Fruit fly (Drosophila melanogaster) whole organism, pupa: Measurements from ENCODE around the gene RpL7.

Experiments
- CG10348 ChIP-seq: fragments of 200-800 bp; sonication (Bioruptor generic); IDR thresholded peaks from 2 replicates; pipeline ENCODE4 v1.3.6; 2022; ENCODE audit warnings: missing biosample characterization, missing genetic modification characterization
- CG12605 ChIP-seq: fragments of 200-800 bp; sonication (Bioruptor generic); IDR thresholded peaks from 2 replicates; pipeline ENCODE4 v1.3.6; 2022; ENCODE audit warnings: missing biosample characterization, missing genetic modification characterization
- CG13204 ChIP-seq: fragments of 200-800 bp; sonication (Bioruptor generic); optimal IDR thresholded peaks from 2 replicates; lab custom pipeline; 2018; ENCODE audit warnings: missing biosample characterization, mild to moderate bottlenecking, missing genetic modification characterization, moderate library complexity
- CG14655 ChIP-seq: fragments of 200-800 bp; sonication (Bioruptor generic); optimal IDR thresholded peaks from 3 replicates; lab custom pipeline; 2017; ENCODE audit warnings: mild to moderate bottlenecking, missing biosample characterization, missing genetic modification reagents, missing genetic modification characterization
- CG15710 ChIP-seq: fragments of 200-800 bp; sonication (Bioruptor generic); optimal IDR thresholded peaks from 2 replicates; lab custom pipeline; 2018; ENCODE audit warnings: missing biosample characterization, mild to moderate bottlenecking, missing genetic modification characterization, moderate library complexity
- CG17806 ChIP-seq: fragments of 200-800 bp; sonication (Bioruptor generic); optimal IDR thresholded peaks from 2 replicates; lab custom pipeline; 2018; ENCODE audit warnings: missing biosample characterization, mild to moderate bottlenecking, missing genetic modification characterization, moderate library complexity
- CG32121 ChIP-seq: fragments of 200-800 bp; sonication (Bioruptor generic); IDR thresholded peaks from 2 replicates; pipeline ENCODE4 v1.3.6; 2022; ENCODE audit warnings: missing biosample characterization, missing genetic modification characterization
- CG34367 ChIP-seq: fragments of 200-800 bp; sonication (Bioruptor generic); optimal IDR thresholded peaks from 2 replicates; lab custom pipeline; 2018; ENCODE audit warnings: missing biosample characterization, mild to moderate bottlenecking, missing genetic modification characterization
- CG4496 ChIP-seq: fragments of 200-800 bp; sonication (Bioruptor generic); IDR thresholded peaks from 3 replicates; pipeline ENCODE4 v1.3.6; 2022; ENCODE audit warnings: missing biosample characterization, missing genetic modification characterization
- CG8159 ChIP-seq: fragments of 200-800 bp; sonication (Bioruptor generic); optimal IDR thresholded peaks from 3 replicates; lab custom pipeline; 2018; ENCODE audit warnings: missing biosample characterization, mild to moderate bottlenecking, missing genetic modification characterization, moderate library complexity
- CG8301 ChIP-seq: fragments of 200-800 bp; sonication (Bioruptor generic); optimal IDR thresholded peaks from 2 replicates; lab custom pipeline; 2018; ENCODE audit warnings: missing biosample characterization, mild to moderate bottlenecking, missing genetic modification characterization
- CG9948 ChIP-seq: fragments of 200-800 bp; sonication (Bioruptor generic); optimal IDR thresholded peaks from 2 replicates; lab custom pipeline; 2018; ENCODE audit warnings: missing biosample characterization, mild to moderate bottlenecking, missing genetic modification characterization, moderate library complexity
- D1 ChIP-seq: fragments of 200-800 bp; sonication (Bioruptor generic); optimal IDR thresholded peaks from 2 replicates; lab custom pipeline; 2018; ENCODE audit warnings: missing biosample characterization, mild to moderate bottlenecking, missing genetic modification characterization, moderate library complexity
- EcR ChIP-seq: fragments of 200-800 bp; sonication (Bioruptor generic); optimal IDR thresholded peaks from 3 replicates; lab custom pipeline; 2019; ENCODE audit warnings: missing biosample characterization, missing genetic modification characterization, mild to moderate bottlenecking, moderate library complexity, missing genetic modification reagents
- Ets98B ChIP-seq: fragments of 200-800 bp; sonication (Bioruptor generic); IDR thresholded peaks from 2 replicates; pipeline ENCODE4 v1.3.6; 2022; ENCODE audit warnings: missing biosample characterization, missing genetic modification characterization
- Pif1A ChIP-seq: fragments of 200-800 bp; sonication (Bioruptor generic); optimal IDR thresholded peaks from 3 replicates; lab custom pipeline; 2016; ENCODE audit warnings: missing biosample characterization, missing genetic modification characterization
- Pif1B ChIP-seq: fragments of 200-800 bp; sonication (Bioruptor generic); optimal IDR thresholded peaks from 3 replicates; lab custom pipeline; 2016; ENCODE audit warnings: missing biosample characterization, missing genetic modification characterization
- Snoo ChIP-seq: fragments of 200-800 bp; sonication (Bioruptor generic); optimal IDR thresholded peaks from 3 replicates; lab custom pipeline; 2017; ENCODE audit warnings: missing biosample characterization, mild to moderate bottlenecking, missing genetic modification characterization, inconsistent platforms
- fd96Ca ChIP-seq: fragments of 200-800 bp; sonication (Bioruptor generic); IDR thresholded peaks from 3 replicates; pipeline ENCODE4 v1.3.6; 2022; ENCODE audit warnings: missing biosample characterization, missing genetic modification characterization
- gl ChIP-seq: fragments of 200-800 bp; sonication (Bioruptor generic); optimal IDR thresholded peaks from 2 replicates; lab custom pipeline; 2018; ENCODE audit warnings: missing biosample characterization, mild to moderate bottlenecking, missing genetic modification characterization
- rn ChIP-seq: fragments of 200-800 bp; sonication (Bioruptor generic); IDR thresholded peaks from 2 replicates; pipeline ENCODE4 v1.3.6; 2022; ENCODE audit warnings: missing biosample characterization, missing genetic modification characterization

The RpL7 gene

dm6 chr2L:10198911-10199310 is 1.9 kb upstream of the RpL7 start, which contains the start of gene Sur:
Gene Sur (minus strand): TSS chr2L:10199117.
- no peak for TF ChIP-seq Ets98B (GFP tag; lab: Robert Waterston, UW)
- no peak for TF ChIP-seq Pif1B (GFP tag; lab: Kevin White, UChicago)
- no peak for TF ChIP-seq CG15710 (tag; lab: Kevin White, UChicago)
- no peak for TF ChIP-seq CG4496 (GFP tag; lab: Robert Waterston, UW)
- no peak for TF ChIP-seq gl
- no peak for TF ChIP-seq CG8159 (tag; lab: Kevin White, UChicago)
- no peak for TF ChIP-seq CG8301 (tag; lab: Kevin White, UChicago)
- no peak; the same call in 2 of the 3 replicates for TF ChIP-seq fd96Ca (GFP tag; lab: Robert Waterston, UW)
- no peak for TF ChIP-seq EcR (GFP tag; lab: Kevin White, UChicago)
- no peak for TF ChIP-seq CG14655 (GFP tag; lab: Kevin White, UChicago)
- TF ChIP-seq CG13204 (GFP tag; lab: Kevin White, UChicago): no peak
- no peak for TF ChIP-seq CG9948 (tag; lab: Kevin White, UChicago)
- TF ChIP-seq Pif1A (GFP tag; lab: Kevin White, UChicago): no peak
- TF ChIP-seq CG32121: no peak
- TF ChIP-seq CG17806 (tag; lab: Kevin White, UChicago): no peak

- TF ChIP-seq CG4496 (GFP tag; lab: Robert Waterston, UW) (0 out of 3 replicates have a peak, but pooled peaks have one; percentile 37), rn (GFP tag; lab: Robert Waterston, UW) (no peak)
- TF ChIP-seq, all 21 proteins: peak for 1
Observed at dm6 chr2L:10201743-10202142, 939 bp downstream of the RpL7 start.

dm6 chr2L:10203933-10204509 is 3.2 kb downstream of the RpL7 start, which contains the start of gene CG34159:
Gene CG34159 (minus strand): TSS chr2L:10204317.
- TF ChIP-seq gl: no peak
- TF ChIP-seq fd96Ca (GFP tag; lab: Robert Waterston, UW): no peak
- TF ChIP-seq CG13204 (GFP tag; lab: Kevin White, UChicago): no peak
- TF ChIP-seq CG34367: no peak
- no peak for TF ChIP-seq CG8301 (tag; lab: Kevin White, UChicago)
- TF ChIP-seq Snoo (tag; lab: Kevin White, UChicago): no peak
- no peak for TF ChIP-seq CG32121
- no peak for TF ChIP-seq CG8159 (tag; lab: Kevin White, UChicago)
- TF ChIP-seq CG12605: no peak
- TF ChIP-seq Ets98B (GFP tag; lab: Robert Waterston, UW): no peak
- TF ChIP-seq D1 (tag; lab: Kevin White, UChicago): no peak
- TF ChIP-seq CG15710 (tag; lab: Kevin White, UChicago): no peak
- no peak for TF ChIP-seq CG9948 (tag; lab: Kevin White, UChicago)
- TF ChIP-seq CG4496 (GFP tag; lab: Robert Waterston, UW): no peak
- no peak for TF ChIP-seq EcR (GFP tag; lab: Kevin White, UChicago)

- TF ChIP-seq CG13204 (GFP tag; lab: Kevin White, UChicago): no peak
- TF ChIP-seq CG15710 (tag; lab: Kevin White, UChicago): no peak
- TF ChIP-seq Ets98B (GFP tag; lab: Robert Waterston, UW): no peak
- no peak for TF ChIP-seq Snoo (tag; lab: Kevin White, UChicago)
- TF ChIP-seq gl: no peak
- no peak for TF ChIP-seq CG12605
- TF ChIP-seq CG8159 (tag; lab: Kevin White, UChicago): no peak
- TF ChIP-seq CG8301 (tag; lab: Kevin White, UChicago): no peak
- no peak for TF ChIP-seq CG32121
- TF ChIP-seq fd96Ca (GFP tag; lab: Robert Waterston, UW): no peak
- TF ChIP-seq Pif1B (GFP tag; lab: Kevin White, UChicago): no peak
Observed at dm6 chr2L:10205940-10206339, 5.1 kb downstream of the RpL7 start.

- TF ChIP-seq CG32121 (no peak), rn (GFP tag; lab: Robert Waterston, UW) (no peak), CG13204 (GFP tag; lab: Kevin White, UChicago) (no peak), CG8159 (tag; lab: Kevin White, UChicago) (no peak), CG8301 (tag; lab: Kevin White, UChicago) (no peak), CG9948 (tag; lab: Kevin White, UChicago) (no peak), CG10348 (GFP tag; lab: Robert Waterston, UW) (no peak), D1 (tag; lab: Kevin White, UChicago) (no peak), EcR (GFP tag; lab: Kevin White, UChicago) (no peak), Pif1B (GFP tag; lab: Kevin White, UChicago) (no peak), CG34367 (no peak)
Observed at dm6 chr2L:10206633-10207162, 5.9 kb downstream of the RpL7 start, which contains the start of gene Snx17. Gene Snx17 (minus strand): TSS chr2L:10206961.
